Worm (Caenorhabditis elegans): Measurements from ENCODE around the gene fbxa-14.

ce11 chrIII:1324513-1324912 is at the start of gene fbxa-14:
- no peak for TF ChIP-seq unc-39 (tag; optimal IDR thresholded peaks at IDR 0.05)
- no peak for TF ChIP-seq zip-11 (GFP tag; IDR thresholded peaks at IDR 0.05)
- no peak for TF ChIP-seq ceh-32 (tag; optimal IDR thresholded peaks at IDR 0.05; ENCODE audit: poor library complexity)
- no peak for TF ChIP-seq ceh-20 (GFP tag; IDR thresholded peaks at IDR 0.05)
- TF ChIP-seq daf-16 (GFP tag; optimal IDR thresholded peaks at IDR 0.05): no peak
- TF ChIP-seq daf-16 (tag; optimal IDR thresholded peaks at IDR 0.05): no peak
- no peak for TF ChIP-seq dve-1 (tag; optimal IDR thresholded peaks at IDR 0.05; ENCODE audit: insufficient read depth)
- TF ChIP-seq mdl-1 (tag; optimal IDR thresholded peaks at IDR 0.05): no peak
- no peak for TF ChIP-seq mep-1 (tag; optimal IDR thresholded peaks at IDR 0.05)
- no peak for TF ChIP-seq lin-39 (tag; optimal IDR thresholded peaks at IDR 0.05)
- no peak for TF ChIP-seq pha-4 (GFP tag; IDR thresholded peaks at IDR 0.05)
- TF ChIP-seq pha-4 (tag; optimal IDR thresholded peaks at IDR 0.05): no peak
